Fruit fly (Drosophila melanogaster): ENCODE results near the gene CG31248.

Gene CG31248

dm6 chr3R:7123073-7123572 lies 6.0 kb upstream of the CG31248 start:
- TF ChIP-seq ey (GFP tag; optimal IDR thresholded peaks at IDR 0.05) (no peak), OdsH (GFP tag; optimal IDR thresholded peaks at IDR 0.05) (no peak), sage (GFP tag; optimal IDR thresholded peaks at IDR 0.05) (no peak), fru (GFP tag; optimal IDR thresholded peaks at IDR 0.05) (no peak), Sp1 (GFP tag; optimal IDR thresholded peaks at IDR 0.05) (no peak), psq (GFP tag; optimal IDR thresholded peaks at IDR 0.05) (no peak), Dif (GFP tag; optimal IDR thresholded peaks at IDR 0.05; ENCODE audit: partially characterized antibody) (no peak), CrebA (GFP tag; optimal IDR thresholded peaks at IDR 0.05; ENCODE audit: borderline replicate concordance) (no peak), rgr (GFP tag; optimal IDR thresholded peaks at IDR 0.05) (no peak)

- no peak for TF ChIP-seq dsf (GFP tag; optimal IDR thresholded peaks at IDR 0.05; ENCODE audit: borderline replicate concordance)
- no peak for TF ChIP-seq h (GFP tag; optimal IDR thresholded peaks at IDR 0.05)
- TF ChIP-seq sv (GFP tag; optimal IDR thresholded peaks at IDR 0.05), result no peak
- peak; percentile 87 for TF ChIP-seq Hr83 (GFP tag; optimal IDR thresholded peaks at IDR 0.05; ENCODE audit: poor library complexity, severe bottlenecking)
- peak in 1 of 2 experiments; percentile 39 for TF ChIP-seq dl (GFP tag; optimal IDR thresholded peaks at IDR 0.05; ENCODE audit: insufficient read depth in 1 of 2, partially characterized antibody in 2 of 2)
- TF ChIP-seq foxo (GFP tag; optimal IDR thresholded peaks at IDR 0.05), result no peak
- no peak for TF ChIP-seq Vsx2 (GFP tag; optimal IDR thresholded peaks at IDR 0.05; ENCODE audit: partially characterized antibody)
- no peak for TF ChIP-seq Abd-B (GFP tag; optimal IDR thresholded peaks at IDR 0.05)
- TF ChIP-seq lola (GFP tag; optimal IDR thresholded peaks at IDR 0.05), result peak; percentile 28
- no peak for TF ChIP-seq usp (GFP tag; optimal IDR thresholded peaks at IDR 0.05)
- no peak for TF ChIP-seq Hnf4 (GFP tag; optimal IDR thresholded peaks at IDR 0.05)
- TF ChIP-seq HLH106 (tag; optimal IDR thresholded peaks at IDR 0.05), result no peak
- peak; percentile 59 for TF ChIP-seq Dif (GFP tag; optimal IDR thresholded peaks at IDR 0.05; ENCODE audit: partially characterized antibody)
Observed at dm6 chr3R:7123699-7124098, 5.4 kb upstream of the CG31248 start.

dm6 chr3R:7124109-7124639 lies 4.9 kb upstream of the CG31248 start, which contains the start of the genes Alh and CG10098:
Alh (minus strand) TSS chr3R:7124185.
CG10098 (plus strand) TSS chr3R:7124548.
- TF ChIP-seq Jra (GFP tag; optimal IDR thresholded peaks at IDR 0.05), result peak; percentile 88
- no peak for TF ChIP-seq usp (GFP tag; optimal IDR thresholded peaks at IDR 0.05)
- peak; percentile 21 for TF ChIP-seq Mio (GFP tag; optimal IDR thresholded peaks at IDR 0.05)
- TF ChIP-seq Rel (GFP tag; optimal IDR thresholded peaks at IDR 0.05), result no peak
- peak; percentile 21 for TF ChIP-seq Rel (tag; optimal IDR thresholded peaks at IDR 0.05)
- TF ChIP-seq foxo (GFP tag; optimal IDR thresholded peaks at IDR 0.05), result peak in 1 of 2 experiments; percentile 92
- TF ChIP-seq woc (GFP tag; optimal IDR thresholded peaks at IDR 0.05), result peak; percentile 84
- TF ChIP-seq rgr (GFP tag; optimal IDR thresholded peaks at IDR 0.05), result peak; percentile 84
- peak; percentile 89 for TF ChIP-seq Hnf4 (GFP tag; optimal IDR thresholded peaks at IDR 0.05)
- peak; percentile 91 for TF ChIP-seq dsf (GFP tag; optimal IDR thresholded peaks at IDR 0.05; ENCODE audit: borderline replicate concordance)
- TF ChIP-seq Dfd (GFP tag; optimal IDR thresholded peaks at IDR 0.05), result no peak
- no peak for TF ChIP-seq lola (GFP tag; optimal IDR thresholded peaks at IDR 0.05)
- peak; percentile 81 for TF ChIP-seq GATAd (GFP tag; optimal IDR thresholded peaks at IDR 0.05)
- TF ChIP-seq Sp1 (GFP tag; optimal IDR thresholded peaks at IDR 0.05), result peak; percentile 81
- TF ChIP-seq Abd-B (GFP tag; optimal IDR thresholded peaks at IDR 0.05), result no peak
- no peak for TF ChIP-seq dl (GFP tag; optimal IDR thresholded peaks at IDR 0.05; ENCODE audit: insufficient read depth in 1 of 2, partially characterized antibody in 2 of 2)
- TF ChIP-seq Vsx2 (GFP tag; optimal IDR thresholded peaks at IDR 0.05; ENCODE audit: partially characterized antibody), result no peak
- TF ChIP-seq Myc (optimal IDR thresholded peaks at IDR 0.05), result peak; percentile 1
- peak; percentile 86 for TF ChIP-seq h (GFP tag; optimal IDR thresholded peaks at IDR 0.05)
- peak; percentile 76 for TF ChIP-seq OdsH (GFP tag; optimal IDR thresholded peaks at IDR 0.05)
- TF ChIP-seq CG32264 (GFP tag; optimal IDR thresholded peaks at IDR 0.05), result no peak
- peak; percentile 90 for TF ChIP-seq HLH106 (tag; optimal IDR thresholded peaks at IDR 0.05)
- TF ChIP-seq br (GFP tag; optimal IDR thresholded peaks at IDR 0.05), result peak; percentile 76
- no peak for TF ChIP-seq N (GFP tag; optimal IDR thresholded peaks at IDR 0.05)
- TF ChIP-seq pan (optimal IDR thresholded peaks at IDR 0.05), result no peak
- TF ChIP-seq dmrt93B (GFP tag; optimal IDR thresholded peaks at IDR 0.05), result peak; percentile 79
- peak; percentile 89 for TF ChIP-seq ey (GFP tag; optimal IDR thresholded peaks at IDR 0.05)
- peak; percentile 77 for TF ChIP-seq psq (GFP tag; optimal IDR thresholded peaks at IDR 0.05)
- TF ChIP-seq Dif (GFP tag; optimal IDR thresholded peaks at IDR 0.05; ENCODE audit: partially characterized antibody), result no peak
- peak; percentile 84 for TF ChIP-seq sv (GFP tag; optimal IDR thresholded peaks at IDR 0.05)
- TF ChIP-seq sage (GFP tag; optimal IDR thresholded peaks at IDR 0.05), result peak; percentile 43
- TF ChIP-seq brk (GFP tag; optimal IDR thresholded peaks at IDR 0.05), result peak; percentile 81
- no peak for TF ChIP-seq CrebA (GFP tag; optimal IDR thresholded peaks at IDR 0.05; ENCODE audit: borderline replicate concordance)
- TF ChIP-seq tai (GFP tag; optimal IDR thresholded peaks at IDR 0.05), result peak; percentile 94
- peak; percentile 79 for TF ChIP-seq CG9705 (GFP tag; optimal IDR thresholded peaks at IDR 0.05)
- no peak for TF ChIP-seq Hr78 (GFP tag; optimal IDR thresholded peaks at IDR 0.05)
- TF ChIP-seq Hr83 (GFP tag; optimal IDR thresholded peaks at IDR 0.05; ENCODE audit: poor library complexity, severe bottlenecking), result peak; percentile 96
- peak; percentile 84 for TF ChIP-seq fru (GFP tag; optimal IDR thresholded peaks at IDR 0.05)
- peak; percentile 91 for TF ChIP-seq jim (GFP tag; optimal IDR thresholded peaks at IDR 0.05)

Measured in whole organism, wandering third instar larva.